Worm (Caenorhabditis elegans): ENCODE results near the gene mig-5.

Gene mig-5

ce11 chrII:8205612-8206011 is 20.8 kb upstream of the mig-5 start:
- TF ChIP-seq unc-62 (GFP tag; optimal IDR thresholded peaks at IDR 0.05), result no peak

ce11 chrII:8204039-8204438 is 19.2 kb upstream of the mig-5 start, which contains the start of gene col-76:
col-76 (plus strand) TSS chrII:8204339.
- no peak for TF ChIP-seq unc-62 (GFP tag; optimal IDR thresholded peaks at IDR 0.05)

- TF ChIP-seq unc-62 (GFP tag; optimal IDR thresholded peaks at IDR 0.05), result no peak
Measured at ce11 chrII:8199803-8200202, 15.0 kb upstream of the mig-5 start.

ce11 chrII:8198503-8198902 is 13.7 kb upstream of the mig-5 start, which contains the start of gene qua-1:
qua-1 (plus strand) TSS chrII:8198803.
- TF ChIP-seq unc-62 (GFP tag; optimal IDR thresholded peaks at IDR 0.05), result no peak

ce11 chrII:8193922-8194321 is 9.1 kb upstream of the mig-5 start:
- TF ChIP-seq unc-62 (GFP tag; optimal IDR thresholded peaks at IDR 0.05), result no peak

- no peak for TF ChIP-seq unc-62 (GFP tag; optimal IDR thresholded peaks at IDR 0.05)
Measured at ce11 chrII:8193126-8193525, 8.3 kb upstream of the mig-5 start, which contains the start of gene T05C12.9. T05C12.9 (minus strand) TSS chrII:8193226.

- TF ChIP-seq unc-62 (GFP tag; optimal IDR thresholded peaks at IDR 0.05), result no peak
Measured at ce11 chrII:8190455-8190854, 5.6 kb upstream of the mig-5 start, which contains the start of gene T05C12.8. T05C12.8 (minus strand) TSS chrII:8190555.

- TF ChIP-seq unc-62 (GFP tag; optimal IDR thresholded peaks at IDR 0.05), result no peak
Measured at ce11 chrII:8187516-8187915, 2.7 kb upstream of the mig-5 start.

- TF ChIP-seq unc-62 (GFP tag; optimal IDR thresholded peaks at IDR 0.05), result no peak
Measured at ce11 chrII:8181437-8181836, 3.4 kb downstream of the mig-5 start, which contains the start of gene dylt-3. dylt-3 (plus strand) TSS chrII:8181737.

ce11 chrII:8180281-8180680 is 4.5 kb downstream of the mig-5 start, which contains the start of gene T05C12.4:
T05C12.4 (minus strand) TSS chrII:8180381.
- TF ChIP-seq unc-62 (GFP tag; optimal IDR thresholded peaks at IDR 0.05), result no peak

ce11 chrII:8178614-8179013 is 6.2 kb downstream of the mig-5 start:
- TF ChIP-seq unc-62 (GFP tag; optimal IDR thresholded peaks at IDR 0.05), result no peak

- no peak for TF ChIP-seq unc-62 (GFP tag; optimal IDR thresholded peaks at IDR 0.05)
Measured at ce11 chrII:8177095-8177494, 7.7 kb downstream of the mig-5 start, which contains the start of gene acr-14. acr-14 (minus strand) TSS chrII:8177195.

- no peak for TF ChIP-seq unc-62 (GFP tag; optimal IDR thresholded peaks at IDR 0.05)
Measured at ce11 chrII:8174148-8174547, 10.7 kb downstream of the mig-5 start.

- TF ChIP-seq unc-62 (GFP tag; optimal IDR thresholded peaks at IDR 0.05), result no peak
Measured at ce11 chrII:8173449-8173848, 11.4 kb downstream of the mig-5 start, which contains the start of the genes decr-1.3 and T05C12.1. decr-1.3 (minus strand) TSS chrII:8173549. T05C12.1 (plus strand) TSS chrII:8173680.

- TF ChIP-seq unc-62 (GFP tag; optimal IDR thresholded peaks at IDR 0.05), result no peak
Measured at ce11 chrII:8170374-8170773, 14.4 kb downstream of the mig-5 start, which contains the start of gene T05C12.11. T05C12.11 (minus strand) TSS chrII:8170474.

- TF ChIP-seq unc-62 (GFP tag; optimal IDR thresholded peaks at IDR 0.05), result no peak
Measured at ce11 chrII:8169283-8169682, 15.5 kb downstream of the mig-5 start, which contains the start of gene T05C12.15. T05C12.15 (plus strand) TSS chrII:8169583.

ce11 chrII:8162120-8162648 is 22.6 kb downstream of the mig-5 start, which contains the start of the genes emb-27 and rrf-3:
emb-27 (minus strand) TSS chrII:8162170.
rrf-3 (plus strand) TSS chrII:8162465.
- TF ChIP-seq unc-62 (GFP tag; optimal IDR thresholded peaks at IDR 0.05), result no peak

All from whole organism, dauer.